Fruit fly (Drosophila melanogaster) whole organism, embryonic: ENCODE data around the gene CG12078.
A peak's percentile ranks its signal among the peaks of the same experiment; 100 is the strongest.

Experiments
- Bgb ChIP-seq: fragments of 200-800 bp; sonication (Bioruptor generic); IDR thresholded peaks from 2 replicates; pipeline ENCODE4 v1.3.6; 2022; ENCODE audit warnings: missing biosample characterization, missing genetic modification characterization; ENCODE audit not compliant: partially characterized antibody
- Bteb2 ChIP-seq: fragments of 200-800 bp; sonication (Bioruptor generic); optimal IDR thresholded peaks from 2 replicates; lab custom pipeline; 2016; ENCODE audit warnings: missing biosample characterization, missing genetic modification characterization
- CG11247 ChIP-seq: fragments of 200-800 bp; sonication (Bioruptor generic); IDR thresholded peaks from 2 replicates; pipeline ENCODE4 v1.3.6; 2022; ENCODE audit warnings: missing biosample characterization, missing genetic modification characterization
- CG12769 ChIP-seq: fragments of 200-800 bp; sonication (Bioruptor generic); optimal IDR thresholded peaks from 2 replicates; lab custom pipeline; 2019; ENCODE audit warnings: missing biosample characterization, mild to moderate bottlenecking, missing genetic modification characterization, moderate library complexity
- CG13424 ChIP-seq: fragments of 200-800 bp; sonication (Bioruptor generic); optimal IDR thresholded peaks from 2 replicates; lab custom pipeline; 2019; ENCODE audit warnings: missing biosample characterization, mild to moderate bottlenecking, missing genetic modification characterization, moderate library complexity
- CG15011 ChIP-seq: fragments of 200-800 bp; sonication (Bioruptor generic); optimal IDR thresholded peaks from 3 replicates; lab custom pipeline; 2018; ENCODE audit warnings: missing biosample characterization, mild to moderate bottlenecking, missing genetic modification characterization
- CG15269 ChIP-seq: fragments of 200-800 bp; sonication (Bioruptor generic); optimal IDR thresholded peaks from 2 replicates; lab custom pipeline; 2018; ENCODE audit warnings: missing biosample characterization, mild to moderate bottlenecking, missing genetic modification characterization, moderate library complexity
- CG1529 ChIP-seq: fragments of 200-800 bp; sonication (Bioruptor generic); optimal IDR thresholded peaks from 3 replicates; lab custom pipeline; 2018; ENCODE audit warnings: missing biosample characterization, missing genetic modification characterization
- CG16813 ChIP-seq: fragments of 200-800 bp; sonication (Bioruptor generic); IDR thresholded peaks from 3 replicates; pipeline ENCODE4 v1.3.6; 2022; ENCODE audit warnings: missing biosample characterization, missing genetic modification characterization; ENCODE audit not compliant: partially characterized antibody
- CG18599 ChIP-seq: fragments of 200-800 bp; sonication (Bioruptor generic); optimal IDR thresholded peaks from 3 replicates; lab custom pipeline; 2017; ENCODE audit warnings: missing biosample characterization, missing genetic modification characterization, mild to moderate bottlenecking, moderate library complexity, missing genetic modification reagents
- CG2712 ChIP-seq: fragments of 200-800 bp; optimal IDR thresholded peaks from 3 replicates; lab custom pipeline; 2019; ENCODE audit warnings: missing biosample characterization, mild to moderate bottlenecking, missing genetic modification characterization, moderate library complexity
- CG33213 ChIP-seq: fragments of 200-800 bp; sonication (Bioruptor generic); optimal IDR thresholded peaks from 3 replicates; lab custom pipeline; 2016; ENCODE audit warnings: missing biosample characterization, missing genetic modification characterization
- CG33557 ChIP-seq: fragments of 200-800 bp; sonication (Bioruptor generic); optimal IDR thresholded peaks from 2 replicates; lab custom pipeline; 2019; ENCODE audit warnings: missing biosample characterization, mild to moderate bottlenecking, missing genetic modification characterization, moderate library complexity
- CG3838 ChIP-seq: fragments of 200-800 bp; sonication (Bioruptor generic); optimal IDR thresholded peaks from 3 replicates; lab custom pipeline; 2016; ENCODE audit warnings: missing biosample characterization, missing genetic modification characterization
- CG5180 ChIP-seq: fragments of 200-800 bp; sonication (Bioruptor generic); optimal IDR thresholded peaks from 3 replicates; lab custom pipeline; 2017; ENCODE audit warnings: missing biosample characterization, missing genetic modification characterization, mild to moderate bottlenecking, moderate library complexity, missing genetic modification reagents
- CG6175 ChIP-seq: fragments of 200-800 bp; sonication (Bioruptor generic); IDR thresholded peaks from 3 replicates; pipeline ENCODE4 v1.3.6; 2022; ENCODE audit warnings: missing biosample characterization, missing genetic modification characterization
- CG7556 ChIP-seq: fragments of 200-800 bp; sonication (Bioruptor generic); optimal IDR thresholded peaks from 2 replicates; lab custom pipeline; 2017; ENCODE audit warnings: missing biosample characterization, mild to moderate bottlenecking, missing genetic modification characterization
- CG7786 ChIP-seq: fragments of 200-800 bp; sonication (Bioruptor generic); optimal IDR thresholded peaks from 2 replicates; lab custom pipeline; 2016; ENCODE audit warnings: missing biosample characterization, missing genetic modification characterization
- CG7963 ChIP-seq: fragments of 200-800 bp; sonication (Bioruptor generic); IDR thresholded peaks from 3 replicates; pipeline ENCODE4 v1.3.6; 2022; ENCODE audit warnings: missing biosample characterization, missing genetic modification characterization; ENCODE audit not compliant: partially characterized antibody
- CG8290 ChIP-seq, 3 experiments: fragments of 200-800 bp; sonication (Bioruptor generic); optimal IDR thresholded peaks; 2 replicates each; lab custom pipeline; 2016 to 2019; ENCODE audit warnings: missing biosample characterization in 3 of 3, missing genetic modification characterization in 3 of 3, mild to moderate bottlenecking in 2 of 3, moderate library complexity in 1 of 3
- CG8359 ChIP-seq: fragments of 200-800 bp; sonication (Bioruptor generic); optimal IDR thresholded peaks from 2 replicates; lab custom pipeline; 2017; ENCODE audit warnings: missing biosample characterization, mild to moderate bottlenecking, missing genetic modification characterization, borderline replicate concordance
- CG8765 ChIP-seq: fragments of 200-800 bp; sonication (Bioruptor generic); IDR thresholded peaks from 2 replicates; pipeline ENCODE4 v1.3.6; 2022; ENCODE audit warnings: missing biosample characterization, missing genetic modification characterization
- CrebB ChIP-seq: fragments of 200-800 bp; sonication (Bioruptor generic); optimal IDR thresholded peaks from 3 replicates; lab custom pipeline; 2018; ENCODE audit warnings: missing biosample characterization, mild to moderate bottlenecking, missing genetic modification characterization
- E2f1 ChIP-seq: fragments of 200-800 bp; sonication (Bioruptor generic); IDR thresholded peaks from 2 replicates; pipeline ENCODE4 v1.3.6; 2022; ENCODE audit warnings: missing biosample characterization, missing genetic modification characterization
- Fer2 ChIP-seq: fragments of 200-800 bp; sonication (Bioruptor generic); optimal IDR thresholded peaks from 2 replicates; lab custom pipeline; 2018; ENCODE audit warnings: missing biosample characterization, mild to moderate bottlenecking, missing genetic modification characterization, moderate library complexity
- Hand ChIP-seq: fragments of 200-800 bp; sonication (Bioruptor generic); optimal IDR thresholded peaks from 2 replicates; lab custom pipeline; 2017; ENCODE audit warnings: mild to moderate bottlenecking, missing biosample characterization, missing genetic modification reagents, missing genetic modification characterization
- Hey ChIP-seq: fragments of 200-800 bp; sonication (Bioruptor generic); optimal IDR thresholded peaks from 3 replicates; lab custom pipeline; 2018; ENCODE audit warnings: missing biosample characterization, mild to moderate bottlenecking, missing genetic modification characterization
- HmgZ ChIP-seq: fragments of 200-800 bp; sonication (Bioruptor generic); optimal IDR thresholded peaks from 2 replicates; lab custom pipeline; 2018; ENCODE audit warnings: missing biosample characterization, mild to moderate bottlenecking, missing genetic modification characterization
- NC2β ChIP-seq: fragments of 200-800 bp; sonication (Bioruptor generic); optimal IDR thresholded peaks from 2 replicates; lab custom pipeline; 2016; ENCODE audit warnings: missing biosample characterization, missing genetic modification characterization
- Oaz ChIP-seq: fragments of 200-800 bp; sonication (Bioruptor generic); IDR thresholded peaks from 2 replicates; pipeline ENCODE4 v1.3.6; 2022; ENCODE audit warnings: missing biosample characterization, missing genetic modification characterization
- Scr ChIP-seq: fragments of 200-800 bp; sonication (Bioruptor generic); IDR thresholded peaks from 2 replicates; pipeline ENCODE4 v1.3.6; 2022; ENCODE audit warnings: missing biosample characterization, missing genetic modification characterization; ENCODE audit not compliant: partially characterized antibody
- Sox100B ChIP-seq: fragments of 200-800 bp; sonication (Bioruptor generic); optimal IDR thresholded peaks from 3 replicates; lab custom pipeline; 2018; ENCODE audit warnings: missing biosample characterization, mild to moderate bottlenecking, missing genetic modification characterization
- Xrp1 ChIP-seq: fragments of 200-800 bp; sonication (Bioruptor generic); IDR thresholded peaks from 2 replicates; pipeline ENCODE4 v1.3.6; 2022; ENCODE audit warnings: missing biosample characterization, missing genetic modification characterization
- btn ChIP-seq: fragments of 200-800 bp; sonication (Bioruptor generic); optimal IDR thresholded peaks from 2 replicates; lab custom pipeline; 2016; ENCODE audit warnings: missing biosample characterization, missing genetic modification characterization
- crol ChIP-seq: fragments of 200-800 bp; sonication (Bioruptor generic); IDR thresholded peaks from 2 replicates; pipeline ENCODE4 v1.3.6; 2022; ENCODE audit warnings: missing biosample characterization, missing genetic modification characterization
- emc ChIP-seq: fragments of 200-800 bp; sonication (Bioruptor generic); optimal IDR thresholded peaks from 2 replicates; lab custom pipeline; 2016; ENCODE audit warnings: missing biosample characterization, missing genetic modification characterization
- en ChIP-seq: fragments of 200-800 bp; sonication (Bioruptor generic); optimal IDR thresholded peaks from 2 replicates; lab custom pipeline; 2016; ENCODE audit warnings: missing biosample characterization, missing genetic modification characterization
- ftz-f1 ChIP-seq: fragments of 200-800 bp; sonication (Bioruptor generic); optimal IDR thresholded peaks from 2 replicates; lab custom pipeline; 2016; ENCODE audit warnings: missing biosample characterization, missing genetic modification characterization
- hth ChIP-seq: fragments of >200 bp; optimal IDR thresholded peaks from 2 replicates; lab custom pipeline; 2017; ENCODE audit warnings: inconsistent platforms
- ken ChIP-seq: fragments of 200-800 bp; sonication (Bioruptor generic); IDR thresholded peaks from 3 replicates; pipeline ENCODE4 v1.3.6; 2022; ENCODE audit warnings: missing biosample characterization, missing genetic modification characterization
- lbe ChIP-seq: fragments of 200-800 bp; sonication (Bioruptor generic); optimal IDR thresholded peaks from 2 replicates; lab custom pipeline; 2016; ENCODE audit warnings: missing biosample characterization, mild to moderate bottlenecking, missing genetic modification characterization
- nmo ChIP-seq: fragments of 200-800 bp; sonication (Bioruptor generic); optimal IDR thresholded peaks from 2 replicates; lab custom pipeline; 2018; ENCODE audit warnings: missing biosample characterization, mild to moderate bottlenecking, missing genetic modification characterization, moderate library complexity
- so ChIP-seq: fragments of 200-800 bp; sonication (Bioruptor generic); IDR thresholded peaks from 3 replicates; pipeline ENCODE4 v1.3.6; 2022; ENCODE audit warnings: missing biosample characterization, missing genetic modification characterization
- stc ChIP-seq: fragments of 200-800 bp; sonication (Bioruptor generic); IDR thresholded peaks from 2 replicates; pipeline ENCODE4 v1.3.6; 2022; ENCODE audit warnings: missing biosample characterization, missing genetic modification characterization
- trem ChIP-seq: fragments of 200-800 bp; optimal IDR thresholded peaks from 3 replicates; lab custom pipeline; 2019; ENCODE audit warnings: missing biosample characterization, mild to moderate bottlenecking, missing genetic modification characterization, moderate library complexity
- wdn ChIP-seq: fragments of 200-800 bp; sonication (Bioruptor generic); IDR thresholded peaks from 2 replicates; pipeline ENCODE4 v1.3.6; 2022; ENCODE audit warnings: missing biosample characterization, missing genetic modification characterization
- zfh2 ChIP-seq: fragments of 200-800 bp; sonication (Bioruptor generic); optimal IDR thresholded peaks from 2 replicates; lab custom pipeline; 2016; ENCODE audit warnings: missing biosample characterization, missing genetic modification characterization

CG12078 gene

dm6 chr3L:3198447-3199402 lies 45.4 kb downstream of the CG12078 start, which contains the start of the genes CG32276 and gry (continued):
- TF ChIP-seq trem (peak; percentile 91), hth (lab: Kevin White, UChicago) (no peak), Hey (no peak), ftz-f1 (GFP tag; lab: Kevin White, UChicago) (peak; percentile 83), so (GFP tag; lab: Robert Waterston, UW) (no peak), CG8359 (no peak), emc (peak; percentile 48), NC2β (GFP tag; lab: Kevin White, UChicago) (peak; percentile 84), Scr (GFP tag; lab: Robert Waterston, UW) (peak; percentile 53), CrebB (peak; percentile 67), CG7963 (no peak), btn (GFP tag; lab: Kevin White, UChicago) (peak; percentile 58), CG15269 (tag; lab: Kevin White, UChicago) (no peak), Bteb2 (GFP tag; lab: Kevin White, UChicago) (peak; percentile 79), crol (GFP tag; lab: Robert Waterston, UW) (no peak), CG8765 (peak; percentile 71), ken (GFP tag; lab: Robert Waterston, UW) (peak; percentile 54; the same call in 1 of the 3 replicates), CG18599 (GFP tag; lab: Kevin White, UChicago) (peak; percentile 87), en (GFP tag; lab: Kevin White, UChicago) (peak; percentile 53), Xrp1 (GFP tag; lab: Robert Waterston, UW) (peak; percentile 72; the same call in 1 of the 2 replicates), wdn (0 out of 2 replicates have a peak, but pooled peaks have one; percentile 8), CG1529 (no peak), CG12769 (tag; lab: Kevin White, UChicago) (no peak), Oaz (peak; percentile 60), Fer2 (tag; lab: Kevin White, UChicago) (peak; percentile 42), CG33213 (GFP tag; lab: Kevin White, UChicago) (peak; percentile 81), stc (GFP tag; lab: Robert Waterston, UW) (peak; percentile 62), CG33557 (GFP tag; lab: Kevin White, UChicago) (peak; percentile 54), CG6175 (GFP tag; lab: Robert Waterston, UW) (0 out of 3 replicates have a peak, but pooled peaks have one; percentile 12), HmgZ (peak; percentile 93), Bgb (GFP tag; lab: Robert Waterston, UW) (no peak; the same call in 1 of the 2 replicates), Sox100B (no peak), CG3838 (peak; percentile 53), nmo (GFP tag; lab: Kevin White, UChicago) (peak; percentile 84), E2f1 (GFP tag; lab: Robert Waterston, UW) (peak; percentile 53), CG13424 (tag; lab: Kevin White, UChicago) (peak; percentile 84), zfh2 (GFP tag; lab: Kevin White, UChicago) (peak; percentile 85), CG2712 (peak; percentile 85), CG16813 (GFP tag; lab: Robert Waterston, UW) (peak; percentile 50; the same call in 2 of the 3 replicates), CG5180 (GFP tag; lab: Kevin White, UChicago) (no peak), CG11247 (peak; percentile 54), CG8290 (GFP tag; optimal IDR thresholded peaks at IDR 0.05; lab: Kevin White, UChicago) (no peak), CG8290 (tag; optimal IDR thresholded peaks at IDR 0.05; lab: Kevin White, UChicago) (peak in 1 of 2 experiments; percentile 15), CG15011 (GFP tag; lab: Kevin White, UChicago) (no peak), CG7556 (GFP tag; lab: Kevin White, UChicago) (peak; percentile 60), lbe (GFP tag; lab: Kevin White, UChicago) (peak; percentile 73), CG7786 (peak; percentile 71), Hand (GFP tag; lab: Kevin White, UChicago) (no peak)
